Worm (Caenorhabditis elegans) whole organism, late embryonic: ENCODE data around the gene nhr-116.

ENCODE experiments used
- C38D4.7 ChIP-seq: fragments of 200-800 bp; sonication (Bioruptor generic); optimal IDR thresholded peaks from 2 replicates; lab custom pipeline; 2018; ENCODE audit warnings: mild to moderate bottlenecking, missing genetic modification characterization, moderate library complexity, missing compliant biosample characterization
- T23F11.4 ChIP-seq: fragments of 200-800 bp; sonication (Bioruptor generic); optimal IDR thresholded peaks from 2 replicates; lab custom pipeline; 2018; ENCODE audit warnings: mild to moderate bottlenecking, missing genetic modification characterization, missing compliant biosample characterization
- Y22D7AL.16 ChIP-seq: sonication (generic microtip); optimal IDR thresholded peaks from 2 replicates; lab custom pipeline; 2016; ENCODE audit warnings: missing genetic modification characterization, missing compliant biosample characterization
- ama-1 ChIP-seq: fragments of 150-350 bp; optimal IDR thresholded peaks from 2 replicates; lab custom pipeline; 2014
- ceh-18 ChIP-seq: sonication (generic microtip); optimal IDR thresholded peaks from 2 replicates; lab custom pipeline; 2016; ENCODE audit warnings: missing genetic modification characterization, missing compliant biosample characterization
- ceh-19 ChIP-seq: fragments of 200-800 bp; sonication (Bioruptor generic); optimal IDR thresholded peaks from 2 replicates; lab custom pipeline; 2018; ENCODE audit warnings: mild to moderate bottlenecking, missing genetic modification characterization, missing compliant biosample characterization
- ceh-24 ChIP-seq: sonication (generic microtip); optimal IDR thresholded peaks from 2 replicates; lab custom pipeline; 2016; ENCODE audit warnings: mild to moderate bottlenecking, missing genetic modification characterization, missing compliant biosample characterization
- ceh-48 ChIP-seq: sonication (generic microtip); optimal IDR thresholded peaks from 2 replicates; lab custom pipeline; 2016; ENCODE audit warnings: missing genetic modification characterization, inconsistent platforms, missing compliant biosample characterization
- ceh-6 ChIP-seq: fragments of 200-800 bp; sonication (Bioruptor generic); optimal IDR thresholded peaks from 2 replicates; lab custom pipeline; 2018; ENCODE audit warnings: mild to moderate bottlenecking, missing genetic modification characterization, missing compliant biosample characterization
- ceh-9 ChIP-seq: sonication (generic microtip); optimal IDR thresholded peaks from 2 replicates; lab custom pipeline; 2016; ENCODE audit warnings: mild to moderate bottlenecking, missing genetic modification characterization, inconsistent platforms, missing compliant biosample characterization
- dmd-4 ChIP-seq: sonication (generic microtip); optimal IDR thresholded peaks from 2 replicates; lab custom pipeline; 2016; ENCODE audit warnings: borderline replicate concordance, missing genetic modification characterization, missing compliant biosample characterization
- elt-4 ChIP-seq: sonication (generic microtip); optimal IDR thresholded peaks from 2 replicates; lab custom pipeline; 2016; ENCODE audit warnings: missing genetic modification characterization, missing compliant biosample characterization
- ets-4 ChIP-seq: sonication (generic microtip); optimal IDR thresholded peaks from 2 replicates; lab custom pipeline; 2016; ENCODE audit warnings: missing genetic modification characterization, missing compliant biosample characterization
- eyg-1 ChIP-seq: sonication (generic microtip); optimal IDR thresholded peaks from 2 replicates; lab custom pipeline; 2016; ENCODE audit warnings: missing genotype, missing genetic modification characterization, missing compliant biosample characterization
- fax-1 ChIP-seq: sonication (generic microtip); optimal IDR thresholded peaks from 2 replicates; lab custom pipeline; 2016; ENCODE audit warnings: missing genotype, missing genetic modification characterization, missing compliant biosample characterization
- fkh-10 ChIP-seq: fragments of 150-350 bp; optimal IDR thresholded peaks from 2 replicates; lab custom pipeline; 2014; ENCODE audit warnings: missing biosample characterization, missing genetic modification reagents, missing genetic modification characterization
- fkh-6 ChIP-seq: sonication (generic microtip); optimal IDR thresholded peaks from 2 replicates; lab custom pipeline; 2016; ENCODE audit warnings: missing genetic modification characterization, missing compliant biosample characterization
- gmeb-2 ChIP-seq: sonication (generic microtip); optimal IDR thresholded peaks from 2 replicates; lab custom pipeline; 2016; ENCODE audit warnings: missing genetic modification characterization, inconsistent platforms, missing compliant biosample characterization
- hlh-13 ChIP-seq: fragments of 200-800 bp; sonication (Bioruptor generic); optimal IDR thresholded peaks from 2 replicates; lab custom pipeline; 2018; ENCODE audit warnings: mild to moderate bottlenecking, missing genetic modification characterization, missing compliant biosample characterization
- hlh-15 ChIP-seq: sonication (generic microtip); optimal IDR thresholded peaks from 2 replicates; lab custom pipeline; 2016; ENCODE audit warnings: missing genetic modification characterization, missing compliant biosample characterization
- hlh-8 ChIP-seq: sonication (generic microtip); optimal IDR thresholded peaks from 2 replicates; lab custom pipeline; 2016; ENCODE audit warnings: missing genotype, missing genetic modification characterization, missing compliant biosample characterization
- madf-2 ChIP-seq: sonication (generic microtip); optimal IDR thresholded peaks from 2 replicates; lab custom pipeline; 2017; ENCODE audit warnings: missing genetic modification characterization, missing compliant biosample characterization
- mec-3 ChIP-seq: sonication (generic microtip); optimal IDR thresholded peaks from 2 replicates; lab custom pipeline; 2016; ENCODE audit warnings: borderline replicate concordance, missing genetic modification characterization, missing compliant biosample characterization
- nhr-11 ChIP-seq: fragments of 150-350 bp; optimal IDR thresholded peaks from 2 replicates; lab custom pipeline; 2014; ENCODE audit warnings: missing biosample characterization, missing genetic modification characterization
- npax-4 ChIP-seq: sonication (generic microtip); optimal IDR thresholded peaks from 2 replicates; lab custom pipeline; 2016; ENCODE audit warnings: missing genetic modification characterization, missing compliant biosample characterization
- odd-2 ChIP-seq: sonication (generic microtip); optimal IDR thresholded peaks from 2 replicates; lab custom pipeline; 2017; ENCODE audit warnings: antibody characterized with exemption, mild to moderate bottlenecking, missing genetic modification characterization, missing compliant biosample characterization
- pag-3 ChIP-seq: sonication (generic microtip); optimal IDR thresholded peaks from 2 replicates; lab custom pipeline; 2016; ENCODE audit warnings: missing compliant biosample characterization, missing genetic modification characterization, borderline replicate concordance
- pax-1 ChIP-seq: fragments of 150-350 bp; optimal IDR thresholded peaks from 2 replicates; lab custom pipeline; 2014; ENCODE audit warnings: missing biosample characterization, missing genetic modification characterization
- pha-4 ChIP-seq: fragments of 150-350 bp; optimal IDR thresholded peaks from 2 replicates; lab custom pipeline; 2018; ENCODE audit warnings: missing biosample characterization, missing genetic modification reagents, missing genetic modification characterization
- pqm-1 ChIP-seq: sonication (generic microtip); optimal IDR thresholded peaks from 2 replicates; lab custom pipeline; 2016; ENCODE audit warnings: missing genetic modification characterization, missing compliant biosample characterization
- rnt-1 ChIP-seq: sonication (generic microtip); optimal IDR thresholded peaks from 2 replicates; lab custom pipeline; 2016; ENCODE audit warnings: missing genetic modification characterization, missing compliant biosample characterization
- sdc-2 ChIP-seq: sonication (generic microtip); optimal IDR thresholded peaks from 2 replicates; lab custom pipeline; 2016; ENCODE audit warnings: missing genotype, missing genetic modification characterization, missing compliant biosample characterization
- tbx-2 ChIP-seq: sonication (generic microtip); optimal IDR thresholded peaks from 2 replicates; lab custom pipeline; 2016; ENCODE audit warnings: missing genetic modification characterization, missing compliant biosample characterization
- unc-3 ChIP-seq, 2 experiments: fragments of 200-800 bp in 1 of 2; sonication (Bioruptor generic) in 1 of 2; sonication (generic microtip) in 1 of 2; conservative IDR thresholded peaks in 1 of 2; optimal IDR thresholded peaks in 1 of 2; 2 replicates each; pipeline versions ENCODE4 v1.3.6 to Lab custom; 2016 to 2022; ENCODE audit warnings: missing compliant biosample characterization in 2 of 2, missing genetic modification characterization in 2 of 2, missing genetic modification reagents in 1 of 2
- unc-86 ChIP-seq: sonication (generic microtip); optimal IDR thresholded peaks from 2 replicates; lab custom pipeline; 2016; ENCODE audit warnings: missing genetic modification characterization, missing compliant biosample characterization
- zip-5 ChIP-seq: sonication (generic microtip); optimal IDR thresholded peaks from 2 replicates; lab custom pipeline; 2016; ENCODE audit warnings: missing genetic modification characterization, missing compliant biosample characterization

Gene nhr-116

ce11 chrV:16879532-16879931, 32.5 kb upstream of the nhr-116 start:
- TF ChIP-seq gmeb-2 (no peak), mec-3 (tag; lab: Kevin White, UChicago) (no peak), hlh-13 (no peak), ama-1 (lab: Kevin White, UChicago) (no peak), ceh-24 (tag; lab: Kevin White, UChicago) (no peak), C38D4.7 (no peak), zip-5 (no peak), rnt-1 (tag; lab: Kevin White, UChicago) (no peak), ets-4 (no peak), ceh-48 (tag; lab: Kevin White, UChicago) (no peak), madf-2 (tag; lab: Kevin White, UChicago) (no peak), hlh-15 (tag; lab: Kevin White, UChicago) (no peak), pqm-1 (tag; lab: Kevin White, UChicago) (no peak), pax-1 (tag; lab: Kevin White, UChicago) (no peak)

DNA sequence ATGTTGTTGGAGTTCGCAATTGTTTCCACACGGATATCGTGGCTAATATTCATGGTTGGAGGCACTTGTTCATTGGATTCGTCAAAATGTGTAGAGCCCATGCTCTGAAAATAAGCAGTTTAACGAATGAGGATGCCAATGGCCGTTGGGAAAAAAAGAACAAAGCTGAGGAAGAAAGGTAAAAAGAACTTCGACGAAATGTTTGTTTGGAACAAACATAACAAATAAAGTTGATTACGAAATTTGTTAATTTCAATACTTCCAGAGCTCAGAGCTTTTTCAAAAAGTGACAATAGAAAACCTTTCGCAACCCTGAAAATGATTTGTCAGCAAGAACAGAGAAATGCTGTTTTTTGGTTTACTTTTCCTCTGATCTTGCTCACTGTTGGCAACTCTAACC, 32.0 kb upstream of the nhr-116 start, which contains the start of gene F09C6.3:
Gene F09C6.3, minus strand, starts transcription at position 101 of the 400 bp plus-strand sequence.
- no peak for TF ChIP-seq fkh-6
- no peak for TF ChIP-seq fax-1 (tag; lab: Kevin White, UChicago)
- no peak for TF ChIP-seq madf-2 (tag; lab: Kevin White, UChicago)
- no peak for TF ChIP-seq ceh-18 (tag; lab: Kevin White, UChicago)
- TF ChIP-seq nhr-11 (tag; lab: Kevin White, UChicago) = no peak
- TF ChIP-seq sdc-2 (tag; lab: Kevin White, UChicago) = no peak
- no peak for TF ChIP-seq ets-4
- no peak for TF ChIP-seq unc-86 (tag; lab: Kevin White, UChicago)
- no peak for TF ChIP-seq T23F11.4 (GFP tag; lab: Kevin White, UChicago)
- TF ChIP-seq unc-3 (GFP tag; conservative IDR thresholded peaks at IDR 0.05; lab: Robert Waterston, UW) = no peak
- no peak for TF ChIP-seq unc-3 (tag; optimal IDR thresholded peaks at IDR 0.05; lab: Kevin White, UChicago)
- TF ChIP-seq ceh-19 (GFP tag; lab: Kevin White, UChicago) = no peak
- no peak for TF ChIP-seq fkh-10 (GFP tag; lab: Kevin White, UChicago)

DNA sequence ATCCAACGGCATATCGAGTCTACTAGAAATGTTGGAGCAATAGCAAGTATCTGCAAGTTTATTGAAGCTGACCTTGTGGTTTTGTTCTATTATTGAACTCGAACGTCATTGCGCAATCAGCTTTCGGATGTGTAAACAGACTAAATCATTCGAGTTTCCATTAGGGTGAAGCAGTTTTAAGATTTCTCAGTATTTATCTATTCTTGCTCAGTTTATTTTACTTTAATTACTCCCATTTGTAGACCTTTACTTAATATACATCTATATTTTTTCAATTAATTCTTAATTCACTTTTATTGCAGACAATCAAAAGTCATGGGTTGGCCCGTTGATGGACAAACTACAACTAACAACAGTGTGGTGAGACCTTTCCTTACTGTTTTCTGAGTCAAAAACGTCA, 31.4 kb upstream of the nhr-116 start, which contains the start of gene F09C6.14:
Gene F09C6.14, plus strand, starts transcription at position 301 of the 400 bp plus-strand sequence.
- TF ChIP-seq ceh-6 (GFP tag; lab: Kevin White, UChicago) (no peak), Y22D7AL.16 (tag; lab: Kevin White, UChicago) (no peak), ceh-9 (tag; lab: Kevin White, UChicago) (no peak), tbx-2 (tag; lab: Kevin White, UChicago) (no peak), pax-1 (tag; lab: Kevin White, UChicago) (no peak), dmd-4 (tag; lab: Kevin White, UChicago) (no peak), elt-4 (tag; lab: Kevin White, UChicago) (no peak), eyg-1 (tag; lab: Kevin White, UChicago) (no peak), odd-2 (tag; lab: Kevin White, UChicago) (no peak), ama-1 (lab: Kevin White, UChicago) (no peak), nhr-11 (tag; lab: Kevin White, UChicago) (no peak), ets-4 (no peak), pag-3 (tag; lab: Kevin White, UChicago) (no peak), hlh-8 (tag; lab: Kevin White, UChicago) (no peak), ceh-18 (tag; lab: Kevin White, UChicago) (no peak), pha-4 (tag; lab: Kevin White, UChicago) (no peak), fkh-10 (GFP tag; lab: Kevin White, UChicago) (no peak), npax-4 (tag; lab: Kevin White, UChicago) (no peak)
